Fruit fly (Drosophila melanogaster) whole organism: ENCODE results near the gene CG13689.
A peak's percentile ranks its signal among the peaks of the same experiment; 100 is the strongest.

Experiments
- CG8478 ChIP-seq: fragments of >200 bp; optimal IDR thresholded peaks from 2 replicates; lab custom pipeline; 2018; ENCODE audit warnings: inconsistent platforms
- Dll ChIP-seq: fragments of >200 bp; optimal IDR thresholded peaks from 2 replicates; lab custom pipeline; 2017
- EcR ChIP-seq, 2 experiments: fragments of >200 bp; optimal IDR thresholded peaks; 2 replicates each; lab custom pipeline; 2017; ENCODE audit warnings: missing biosample characterization in 2 of 2, missing genetic modification characterization in 2 of 2, missing genetic modification reagents in 2 of 2
- pan ChIP-seq: fragments of >200 bp; optimal IDR thresholded peaks from 2 replicates; lab custom pipeline; 2017
- psq ChIP-seq: fragments of >200 bp; optimal IDR thresholded peaks from 2 replicates; lab custom pipeline; 2017
- usp ChIP-seq: fragments of >200 bp; optimal IDR thresholded peaks from 2 replicates; lab custom pipeline; 2017; ENCODE audit warnings: missing biosample characterization, missing genetic modification characterization, mixed read lengths

The CG13689 gene

dm6 chr2L:602439-602879 lies at the start of gene CG13689:
CG13689 (plus strand) TSS chr2L:602813.
- no peak for TF ChIP-seq Dll (lab: Kevin White, UChicago)
- TF ChIP-seq CG8478 = no peak
- no peak for TF ChIP-seq usp
- no peak for TF ChIP-seq pan (lab: Kevin White, UChicago)
- no peak for TF ChIP-seq psq (lab: Kevin White, UChicago)
- TF ChIP-seq EcR (GFP tag; optimal IDR thresholded peaks at IDR 0.05; lab: Kevin White, UChicago) = no peak

- TF ChIP-seq EcR (GFP tag; optimal IDR thresholded peaks at IDR 0.05; lab: Kevin White, UChicago) (no peak), Dll (lab: Kevin White, UChicago) (no peak), usp (no peak), CG8478 (no peak)
Measured at dm6 chr2L:559311-559710, 43.3 kb upstream of the CG13689 start, which contains the start of gene Tspo. Tspo (plus strand) TSS chr2L:559612.

- TF ChIP-seq pan (lab: Kevin White, UChicago) (no peak), psq (lab: Kevin White, UChicago) (no peak), CG8478 (no peak), EcR (GFP tag; optimal IDR thresholded peaks at IDR 0.05; lab: Kevin White, UChicago) (no peak), Dll (lab: Kevin White, UChicago) (peak; percentile 36), usp (no peak)
Measured at dm6 chr2L:559770-560567, 42.6 kb upstream of the CG13689 start, which contains the start of gene rempA. rempA (minus strand) TSS chr2L:560310.

- no peak for TF ChIP-seq pan (lab: Kevin White, UChicago)
- TF ChIP-seq psq (lab: Kevin White, UChicago) = no peak
- no peak for TF ChIP-seq usp
- TF ChIP-seq Dll (lab: Kevin White, UChicago) = no peak
- no peak for TF ChIP-seq EcR (GFP tag; optimal IDR thresholded peaks at IDR 0.05; lab: Kevin White, UChicago)
- no peak for TF ChIP-seq CG8478
Measured at dm6 chr2L:563314-563713, 39.3 kb upstream of the CG13689 start.

- TF ChIP-seq psq (lab: Kevin White, UChicago) (no peak), EcR (GFP tag; optimal IDR thresholded peaks at IDR 0.05; lab: Kevin White, UChicago) (no peak), pan (lab: Kevin White, UChicago) (no peak), CG8478 (no peak), Dll (lab: Kevin White, UChicago) (no peak), usp (no peak)
Measured at dm6 chr2L:563769-564550, 38.7 kb upstream of the CG13689 start, which contains the start of the genes uncNacbeta and CG2794. uncNacbeta (minus strand) TSS chr2L:563819. CG2794 (plus strand) TSS chr2L:564163.

- TF ChIP-seq psq (lab: Kevin White, UChicago) = no peak
- TF ChIP-seq Dll (lab: Kevin White, UChicago) = no peak
- no peak for TF ChIP-seq pan (lab: Kevin White, UChicago)
- no peak for TF ChIP-seq CG8478
- TF ChIP-seq EcR (GFP tag; optimal IDR thresholded peaks at IDR 0.05; lab: Kevin White, UChicago) = no peak
- no peak for TF ChIP-seq usp
Measured at dm6 chr2L:568030-568429, 34.6 kb upstream of the CG13689 start, which contains the start of the genes Nle and Sf3b1. Nle (minus strand) TSS chr2L:568121. Sf3b1 (plus strand) TSS chr2L:568340.

- TF ChIP-seq EcR (GFP tag; optimal IDR thresholded peaks at IDR 0.05; lab: Kevin White, UChicago) (no peak), psq (lab: Kevin White, UChicago) (no peak), Dll (lab: Kevin White, UChicago) (no peak), CG8478 (no peak), usp (no peak), pan (lab: Kevin White, UChicago) (no peak)
Measured at dm6 chr2L:574226-574625, 28.4 kb upstream of the CG13689 start, which contains the start of the genes Ipk2 and cold. Ipk2 (minus strand) TSS chr2L:574264. cold (plus strand) TSS chr2L:574291.

dm6 chr2L:576559-577184 lies 25.9 kb upstream of the CG13689 start, which contains the start of gene Ptth:
Ptth (minus strand) TSS chr2L:576896.
- no peak for TF ChIP-seq pan (lab: Kevin White, UChicago)
- no peak for TF ChIP-seq usp

dm6 chr2L:577186-577585 lies 25.4 kb upstream of the CG13689 start, which contains the start of gene Pph13:
Pph13 (plus strand) TSS chr2L:577486.
- TF ChIP-seq EcR (GFP tag; optimal IDR thresholded peaks at IDR 0.05; lab: Kevin White, UChicago) = no peak
- no peak for TF ChIP-seq pan (lab: Kevin White, UChicago)
- no peak for TF ChIP-seq CG8478
- no peak for TF ChIP-seq psq (lab: Kevin White, UChicago)
- TF ChIP-seq Dll (lab: Kevin White, UChicago) = no peak
- no peak for TF ChIP-seq usp

dm6 chr2L:585268-585667 lies 17.3 kb upstream of the CG13689 start:
- TF ChIP-seq EcR (GFP tag; optimal IDR thresholded peaks at IDR 0.05; lab: Kevin White, UChicago) (no peak), Dll (lab: Kevin White, UChicago) (no peak), usp (no peak), CG8478 (no peak), psq (lab: Kevin White, UChicago) (no peak)

dm6 chr2L:591511-591910 lies 11.1 kb upstream of the CG13689 start:
- TF ChIP-seq Dll (lab: Kevin White, UChicago) (no peak), psq (lab: Kevin White, UChicago) (no peak), CG8478 (no peak), pan (lab: Kevin White, UChicago) (no peak), usp (no peak), EcR (GFP tag; optimal IDR thresholded peaks at IDR 0.05; lab: Kevin White, UChicago) (no peak)
